Worm (Caenorhabditis elegans) whole organism, L3 larva: ENCODE data around the gene col-71.

ENCODE experiments used
- fkh-10 ChIP-seq: sonication (generic microtip); optimal IDR thresholded peaks from 2 replicates; lab custom pipeline; 2017; ENCODE audit warnings: missing biosample characterization, missing genetic modification reagents, missing genetic modification characterization
- nhr-11 ChIP-seq: fragments of 150-350 bp; optimal IDR thresholded peaks from 2 replicates; lab custom pipeline; 2014; ENCODE audit warnings: missing biosample characterization, missing genetic modification characterization
- nhr-237 ChIP-seq: fragments of 150-350 bp; optimal IDR thresholded peaks from 2 replicates; lab custom pipeline; 2014; ENCODE audit warnings: missing biosample characterization, missing genetic modification characterization
- nhr-25 ChIP-seq: sonication (generic microtip); optimal IDR thresholded peaks from 2 replicates; lab custom pipeline; 2017; ENCODE audit warnings: missing biosample characterization, missing genetic modification characterization
- pha-4 ChIP-seq: fragments of 150-350 bp; optimal IDR thresholded peaks from 2 replicates; lab custom pipeline; 2014; ENCODE audit warnings: missing biosample characterization, missing genetic modification reagents, missing genetic modification characterization
- snpc-4 ChIP-seq: fragments of 150-350 bp; optimal IDR thresholded peaks from 2 replicates; lab custom pipeline; 2014; ENCODE audit warnings: missing biosample characterization, missing genetic modification characterization

ce11 chrII:3477171-3477570 lies 25.2 kb downstream of the col-71 start, which contains the start of gene fbxb-104:
- TF ChIP-seq nhr-237 (tag; lab: Kevin White, UChicago) (no peak), nhr-11 (tag; lab: Kevin White, UChicago) (no peak), fkh-10 (no peak), snpc-4 (tag; lab: Kevin White, UChicago) (no peak), pha-4 (no peak), nhr-25 (tag; lab: Kevin White, UChicago) (no peak)
